Fruit fly (Drosophila melanogaster): ENCODE results near the gene CG12617.

DNA sequence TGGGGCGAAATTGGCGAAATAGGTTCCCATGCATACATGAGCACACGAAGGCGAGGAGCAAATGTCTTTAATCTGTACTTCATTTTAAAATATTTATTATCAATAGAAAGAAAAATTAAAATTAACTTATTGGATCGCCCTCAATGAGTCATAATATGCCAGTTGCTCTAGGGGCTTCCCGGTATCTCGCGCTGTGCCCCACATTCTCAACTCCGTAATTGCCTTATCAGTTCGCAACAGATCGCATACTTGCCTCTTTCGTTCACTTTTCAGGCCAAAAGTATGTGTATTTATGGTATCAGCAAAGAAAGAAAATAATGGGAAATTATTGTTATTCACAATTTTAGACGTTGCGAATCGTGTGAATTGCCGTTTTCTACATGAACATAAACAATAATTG is 35.1 kb downstream of the CG12617 start:
- TF ChIP-seq CTCF (optimal IDR thresholded peaks at IDR 0.05): no peak
- TF ChIP-seq CG8478 (optimal IDR thresholded peaks at IDR 0.05): no peak
